Fruit fly (Drosophila melanogaster): ENCODE results near the gene HP5.
A peak's percentile ranks its signal among the peaks of the same experiment; 100 is the strongest.

The HP5 gene

dm6 chrX:11439270-11439669 lies 15.3 kb upstream of the HP5 start:
- no peak for TF ChIP-seq CG17801 (GFP tag; optimal IDR thresholded peaks at IDR 0.05; ENCODE audit: partially characterized antibody)

dm6 chrX:11440944-11441343 lies 13.6 kb upstream of the HP5 start:
- peak; percentile 39 for TF ChIP-seq CG17801 (GFP tag; optimal IDR thresholded peaks at IDR 0.05; ENCODE audit: partially characterized antibody)

- no peak for TF ChIP-seq CG17801 (GFP tag; optimal IDR thresholded peaks at IDR 0.05; ENCODE audit: partially characterized antibody)
Measured at dm6 chrX:11441829-11442634, 12.6 kb upstream of the HP5 start, which contains the start of gene Sk1. Gene Sk1 (plus strand): TSS chrX:11442539.

DNA sequence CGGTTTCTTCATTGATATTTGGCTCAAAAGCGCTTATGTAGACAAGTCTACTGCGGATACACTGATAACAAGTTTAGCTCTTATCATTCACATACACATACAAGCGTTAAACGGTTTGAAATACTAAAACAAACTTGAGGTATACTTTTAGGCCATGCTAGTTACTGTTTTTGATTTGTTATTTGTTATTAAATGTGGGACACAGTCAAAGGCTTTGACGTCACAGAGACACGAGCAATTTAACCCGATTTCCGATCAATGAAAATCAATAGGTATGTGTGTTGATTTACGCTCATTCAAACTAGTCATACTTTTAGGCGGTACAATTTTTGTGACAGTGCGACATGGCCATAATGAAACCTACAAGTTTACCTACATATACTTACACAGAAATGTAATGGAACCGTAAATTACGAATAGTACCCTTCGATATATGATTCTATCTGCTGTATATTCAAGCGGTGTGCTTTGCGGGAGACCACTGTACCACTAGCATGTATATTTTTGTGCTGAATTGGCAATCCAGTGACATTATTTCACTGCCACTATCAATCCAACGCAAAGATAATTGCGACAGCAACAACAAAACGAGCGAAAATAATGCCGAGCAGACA lies 7.7 kb upstream of the HP5 start:
- TF ChIP-seq CG17801 (GFP tag; optimal IDR thresholded peaks at IDR 0.05; ENCODE audit: partially characterized antibody): peak; percentile 90

- TF ChIP-seq CG17801 (GFP tag; optimal IDR thresholded peaks at IDR 0.05; ENCODE audit: partially characterized antibody): no peak
Measured at dm6 chrX:11448637-11449036, 5.9 kb upstream of the HP5 start.

DNA sequence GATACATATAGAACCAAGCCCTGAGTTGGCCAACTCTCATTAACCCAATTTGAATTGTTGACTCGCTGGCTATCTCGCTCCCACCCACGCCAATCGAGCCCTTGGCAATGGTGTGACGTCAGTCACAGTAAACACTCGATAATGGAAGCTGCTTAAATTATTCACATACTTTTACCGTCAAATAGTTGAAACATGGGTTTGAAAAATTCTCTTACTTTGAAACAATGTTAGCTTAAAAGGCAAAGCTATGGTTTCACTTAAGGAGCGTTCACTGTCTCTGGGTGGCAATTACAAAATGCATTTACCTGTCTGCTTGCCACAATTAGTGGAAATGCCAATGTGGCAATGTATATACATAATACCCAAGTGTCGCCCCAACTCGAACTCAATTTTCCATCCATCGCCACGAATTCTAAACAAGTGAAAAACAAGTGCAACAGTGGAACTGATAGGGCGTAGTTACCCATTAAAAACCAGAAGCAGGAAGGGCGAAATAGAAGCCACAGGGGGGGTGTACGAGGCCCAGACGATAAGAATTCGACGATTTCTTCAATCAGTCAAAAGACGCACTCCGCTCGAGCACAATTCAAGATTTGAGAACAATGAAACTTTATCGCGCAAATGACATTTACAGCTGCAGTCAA lies 5.0 kb upstream of the HP5 start:
- TF ChIP-seq CG17801 (GFP tag; optimal IDR thresholded peaks at IDR 0.05; ENCODE audit: partially characterized antibody): peak; percentile 79

DNA sequence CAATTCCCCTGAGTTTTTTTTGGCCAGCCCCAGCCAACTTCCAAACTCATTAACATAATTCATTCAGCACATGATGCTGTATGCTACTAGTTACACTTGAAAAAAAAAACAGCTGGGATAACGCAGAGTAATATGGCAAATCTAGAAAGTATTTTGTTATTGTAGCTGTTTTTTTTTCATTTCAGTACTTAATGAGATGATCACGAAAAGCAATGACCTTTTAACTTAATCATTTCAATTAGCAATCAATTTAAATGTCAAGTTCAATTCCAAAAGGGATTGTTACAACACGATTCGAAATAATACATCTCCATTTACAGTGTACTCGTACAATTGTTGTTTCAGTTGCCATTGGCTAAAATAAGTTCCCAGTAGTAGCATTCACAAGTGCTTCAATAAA lies 4.2 kb upstream of the HP5 start:
- no peak for TF ChIP-seq CG17801 (GFP tag; optimal IDR thresholded peaks at IDR 0.05; ENCODE audit: partially characterized antibody)

dm6 chrX:11451027-11451572 lies 3.5 kb upstream of the HP5 start:
- TF ChIP-seq CG17801 (GFP tag; optimal IDR thresholded peaks at IDR 0.05; ENCODE audit: partially characterized antibody): peak; percentile 59

- TF ChIP-seq CG17801 (GFP tag; optimal IDR thresholded peaks at IDR 0.05; ENCODE audit: partially characterized antibody): peak; percentile 53
Measured at dm6 chrX:11451630-11452029, 3.0 kb upstream of the HP5 start.

dm6 chrX:11452846-11453391 lies 1.7 kb upstream of the HP5 start:
- peak; percentile 34 for TF ChIP-seq CG17801 (GFP tag; optimal IDR thresholded peaks at IDR 0.05; ENCODE audit: partially characterized antibody)

DNA sequence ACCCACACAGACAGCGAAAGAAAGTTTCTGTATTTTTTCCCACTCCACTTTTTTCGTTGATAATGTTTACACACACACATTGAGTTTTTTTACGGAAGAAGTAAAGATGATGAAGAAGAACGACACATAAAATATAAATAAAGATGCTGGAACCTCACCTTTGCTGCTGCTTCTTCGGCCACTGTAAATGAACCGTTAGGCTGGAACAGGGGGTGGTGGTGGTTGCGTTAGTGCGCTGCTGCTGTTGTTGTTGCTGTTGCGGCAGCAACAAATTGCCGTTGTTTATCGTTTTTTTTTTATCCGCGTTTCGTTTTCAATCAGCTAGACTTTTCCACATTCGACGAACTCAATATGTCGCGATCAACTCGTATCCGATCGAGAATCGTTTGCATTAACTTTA lies 948 bp upstream of the HP5 start:
- no peak for TF ChIP-seq CG17801 (GFP tag; optimal IDR thresholded peaks at IDR 0.05; ENCODE audit: partially characterized antibody)

DNA sequence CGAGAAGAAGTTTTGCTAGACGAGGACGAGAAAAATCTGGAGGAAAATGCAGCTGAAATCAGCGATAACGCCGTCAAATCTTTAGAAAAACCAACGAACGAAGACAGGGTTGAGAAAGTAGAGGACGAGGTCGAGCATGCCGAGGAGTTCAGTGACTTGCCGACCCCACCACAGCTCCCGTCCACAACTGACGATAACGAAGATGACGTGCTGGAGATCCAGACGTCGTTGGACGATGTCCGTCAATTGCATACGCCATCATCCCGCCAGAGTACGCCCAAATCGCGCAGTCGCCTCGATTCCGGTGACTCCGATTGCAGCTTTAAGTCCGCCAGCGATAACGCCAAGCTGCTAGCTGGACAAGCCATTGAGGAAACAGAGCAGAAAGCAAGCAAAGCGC lies 2.6 kb downstream of the HP5 start:
- TF ChIP-seq CG17801 (GFP tag; optimal IDR thresholded peaks at IDR 0.05; ENCODE audit: partially characterized antibody): no peak

DNA sequence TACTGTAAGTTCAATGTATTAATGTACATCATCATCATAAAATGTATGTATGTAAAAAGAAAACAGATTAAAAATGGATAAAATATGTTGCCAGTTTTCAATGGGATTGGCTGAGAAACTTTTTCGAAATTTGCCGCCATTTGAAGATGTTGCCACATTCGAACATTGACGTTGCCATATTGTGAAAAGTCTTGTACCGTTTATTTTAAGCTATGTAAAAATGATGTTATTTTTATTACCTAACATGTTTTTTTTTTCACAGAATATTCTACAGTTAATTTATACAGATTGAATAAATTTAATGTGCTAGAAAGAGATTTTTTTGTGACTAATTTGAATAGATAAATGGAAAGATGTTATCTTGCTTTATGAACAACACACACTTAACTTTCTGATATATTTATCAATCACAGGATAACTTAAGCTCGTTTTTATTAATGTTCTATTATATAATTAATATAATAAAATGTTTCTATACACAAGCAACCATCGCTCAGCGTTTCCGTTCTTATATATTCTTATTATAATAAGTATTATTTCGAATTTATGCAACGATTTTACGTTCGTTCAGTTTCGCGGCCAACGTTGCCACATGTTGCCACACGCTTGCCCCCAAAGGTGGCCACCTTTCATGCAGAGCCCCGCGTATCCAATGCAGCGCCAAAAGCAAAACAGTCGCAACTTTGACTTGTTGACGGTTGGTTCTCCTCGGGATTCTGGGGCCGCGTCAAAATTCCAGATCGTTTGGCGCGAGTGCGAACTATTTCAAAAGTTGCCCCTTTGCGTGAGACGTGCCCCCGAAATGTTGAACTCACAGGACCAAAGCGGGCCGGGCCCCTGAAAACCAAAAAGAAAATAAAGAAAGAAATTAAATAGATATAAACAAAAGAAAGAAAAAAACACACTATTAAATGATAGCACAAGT lies 4.6 kb downstream of the HP5 start, which contains the start of gene CG43155:
TSS of gene CG43155 (plus strand) at position 875 of the 925 bp plus-strand sequence.
- no peak for TF ChIP-seq CG17801 (GFP tag; optimal IDR thresholded peaks at IDR 0.05; ENCODE audit: partially characterized antibody)

- TF ChIP-seq CG17801 (GFP tag; optimal IDR thresholded peaks at IDR 0.05; ENCODE audit: partially characterized antibody): no peak
Measured at dm6 chrX:11464047-11464446, 9.5 kb downstream of the HP5 start.

Measured in ovary, adult (tissue).